Worm (Caenorhabditis elegans): Measurements from ENCODE around the gene C01G6.9.

ce11 chrII:9271285-9271684 lies 24.3 kb downstream of the C01G6.9 start:
- no peak for TF ChIP-seq pqm-1 (tag; optimal IDR thresholded peaks at IDR 0.05)
- TF ChIP-seq ceh-9 (tag; optimal IDR thresholded peaks at IDR 0.05): no peak
- no peak for TF ChIP-seq mdl-1 (tag; optimal IDR thresholded peaks at IDR 0.05)
- no peak for TF ChIP-seq nhr-11 (tag; optimal IDR thresholded peaks at IDR 0.05)
- TF ChIP-seq nhr-77 (tag; optimal IDR thresholded peaks at IDR 0.05): no peak
- no peak for TF ChIP-seq elt-3 (tag; optimal IDR thresholded peaks at IDR 0.05)
- no peak for TF ChIP-seq nhr-237 (tag; optimal IDR thresholded peaks at IDR 0.05)
- no peak for TF ChIP-seq daf-12 (tag; optimal IDR thresholded peaks at IDR 0.05)
- TF ChIP-seq mml-1 (tag; optimal IDR thresholded peaks at IDR 0.05): no peak
- no peak for TF ChIP-seq lin-15B (tag; optimal IDR thresholded peaks at IDR 0.05)
- no peak for TF ChIP-seq tbx-2 (tag; optimal IDR thresholded peaks at IDR 0.05)

All from whole organism, L3 larva.